Worm (Caenorhabditis elegans): Measurements from ENCODE around the gene C42D4.19.

DNA sequence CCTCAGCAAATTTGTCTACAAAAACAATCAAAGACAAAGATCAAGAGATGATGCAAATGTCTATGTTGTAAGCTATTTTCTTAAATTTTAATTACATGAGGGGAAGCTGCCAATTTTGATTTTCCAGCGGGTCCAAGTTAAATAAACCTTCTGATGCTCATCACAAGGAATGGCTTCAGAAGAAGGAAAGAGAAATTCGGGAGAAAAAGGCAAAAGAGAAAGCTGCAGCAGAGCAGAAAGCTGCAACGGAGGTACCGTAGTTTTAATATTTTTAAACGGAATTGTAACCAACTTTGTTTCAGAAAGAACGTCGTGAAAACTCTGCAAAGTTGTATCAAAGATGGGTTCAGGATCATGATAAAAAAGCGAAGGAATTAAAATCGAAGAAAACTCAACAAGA lies 17.3 kb upstream of the C42D4.19 start:
- TF ChIP-seq ceh-16 (tag; optimal IDR thresholded peaks at IDR 0.05) (no peak), dmd-4 (tag; optimal IDR thresholded peaks at IDR 0.05) (no peak), ztf-11 (tag; optimal IDR thresholded peaks at IDR 0.05) (no peak), fos-1 (tag; optimal IDR thresholded peaks at IDR 0.05) (no peak)
